Worm (Caenorhabditis elegans): ENCODE results near the gene srw-7.

DNA sequence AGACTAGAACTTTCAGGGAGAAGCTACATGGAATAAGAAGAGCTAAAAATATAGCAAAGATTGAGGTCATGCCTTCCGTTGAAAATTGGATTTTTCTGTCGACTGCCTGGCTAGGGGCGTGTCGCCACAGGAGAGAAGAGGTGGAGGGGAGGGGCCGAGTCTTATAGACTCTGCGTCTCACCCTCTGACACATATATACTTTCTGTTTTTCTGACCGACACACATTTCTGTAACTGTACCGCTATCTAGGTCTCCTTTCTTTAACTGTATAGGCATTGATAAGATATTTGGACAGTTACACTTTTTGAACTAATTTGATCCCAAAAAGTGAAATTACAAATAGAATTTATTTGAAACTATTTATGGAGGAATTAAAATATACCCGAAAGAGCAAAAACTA is 35.4 kb downstream of the srw-7 start:
- no peak for TF ChIP-seq flt-1 (GFP tag; IDR thresholded peaks at IDR 0.05)
- TF ChIP-seq T22C8.4 (GFP tag; IDR thresholded peaks at IDR 0.05), result no peak
- no peak for TF ChIP-seq med-1 (GFP tag; optimal IDR thresholded peaks at IDR 0.05; ENCODE audit: insufficient read depth)
- no peak for TF ChIP-seq ref-1 (GFP tag; conservative IDR thresholded peaks at IDR 0.05)
- TF ChIP-seq klf-2 (GFP tag; conservative IDR thresholded peaks at IDR 0.05), result no peak
- no peak for TF ChIP-seq ztf-23 (GFP tag; IDR thresholded peaks at IDR 0.05)
- no peak for TF ChIP-seq ztf-29 (GFP tag; IDR thresholded peaks at IDR 0.05)
- no peak for TF ChIP-seq tab-1 (GFP tag; IDR thresholded peaks at IDR 0.05)
- TF ChIP-seq cog-1 (tag; optimal IDR thresholded peaks at IDR 0.05), result no peak

Measured in whole organism, midembryonic.